Worm (Caenorhabditis elegans) whole organism, midembryonic: ENCODE results near the gene F52G2.3.
"Not testable (repeated sequence)": the region's sequence is repeated elsewhere in the genome, so short reads cannot be mapped to it uniquely, and the experiment has no call there.

ENCODE experiments used
- T22C8.4 ChIP-seq: fragments of 200-800 bp; sonication (Bioruptor generic); IDR thresholded peaks from 2 replicates; pipeline ENCODE4 v1.3.6; 2022; ENCODE audit warnings: missing genetic modification characterization, missing compliant biosample characterization
- cog-1 ChIP-seq: sonication (generic microtip); optimal IDR thresholded peaks from 2 replicates; lab custom pipeline; 2016; ENCODE audit warnings: missing genetic modification characterization, missing compliant biosample characterization
- flt-1 ChIP-seq: fragments of 200-800 bp; sonication (Bioruptor generic); IDR thresholded peaks from 2 replicates; pipeline ENCODE4 v1.3.6; 2022; ENCODE audit warnings: missing genetic modification characterization, missing compliant biosample characterization
- klf-2 ChIP-seq: fragments of 200-800 bp; sonication (Bioruptor generic); conservative IDR thresholded peaks from 2 replicates; pipeline ENCODE4 v1.3.6; 2022; ENCODE audit warnings: missing genetic modification reagents, missing genetic modification characterization, missing compliant biosample characterization
- med-1 ChIP-seq: sonication (generic microtip); optimal IDR thresholded peaks from 2 replicates; lab custom pipeline; 2017; ENCODE audit warnings: missing genetic modification characterization, mild to moderate bottlenecking, missing compliant biosample characterization, antibody characterized with exemption, missing genetic modification reagents; ENCODE audit not compliant: insufficient read depth
- ref-1 ChIP-seq: fragments of 200-800 bp; sonication (Bioruptor generic); conservative IDR thresholded peaks from 2 replicates; pipeline ENCODE4 v1.3.6; 2022; ENCODE audit warnings: missing genetic modification reagents, missing genetic modification characterization, missing compliant biosample characterization
- tab-1 ChIP-seq: fragments of 200-800 bp; sonication (Bioruptor generic); IDR thresholded peaks from 2 replicates; pipeline ENCODE4 v1.3.6; 2022; ENCODE audit warnings: missing genetic modification characterization, missing compliant biosample characterization
- ztf-23 ChIP-seq: fragments of 200-800 bp; sonication (Bioruptor generic); IDR thresholded peaks from 2 replicates; pipeline ENCODE4 v1.3.6; 2022; ENCODE audit warnings: missing genetic modification reagents, missing genetic modification characterization, missing compliant biosample characterization
- ztf-29 ChIP-seq: fragments of 200-800 bp; sonication (Bioruptor generic); IDR thresholded peaks from 2 replicates; pipeline ENCODE4 v1.3.6; 2022; ENCODE audit warnings: missing genetic modification reagents, missing genetic modification characterization, missing compliant biosample characterization

F52G2.3 gene

DNA sequence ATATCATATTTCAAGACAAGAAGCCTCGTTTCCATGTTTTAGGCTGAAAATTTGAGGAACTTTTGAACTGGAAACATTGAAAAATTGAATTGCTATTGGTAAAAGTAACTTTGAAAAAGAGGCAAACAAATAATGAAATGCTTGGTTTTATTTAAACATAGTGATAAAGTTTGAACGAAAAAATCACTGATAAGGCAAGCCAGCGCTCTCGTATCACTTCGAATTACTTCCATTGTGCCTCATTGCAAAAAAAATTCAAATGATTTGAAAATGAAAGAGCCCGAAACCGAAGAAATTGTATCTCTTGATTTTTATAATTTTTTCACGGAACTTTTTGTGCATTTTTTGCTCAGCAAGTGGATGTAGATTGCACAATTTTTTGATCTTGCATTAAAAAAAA lies at the start of gene F52G2.3:
F52G2.3 (minus strand) TSS at position 43 of the 400 bp plus-strand sequence.
- TF ChIP-seq med-1 (GFP tag; lab: Kevin White, UChicago) (no peak), cog-1 (no peak), ref-1 (GFP tag; lab: Robert Waterston, UW) (no peak), flt-1 (GFP tag; lab: Robert Waterston, UW) (no peak), T22C8.4 (GFP tag; lab: Robert Waterston, UW) (no peak)

DNA sequence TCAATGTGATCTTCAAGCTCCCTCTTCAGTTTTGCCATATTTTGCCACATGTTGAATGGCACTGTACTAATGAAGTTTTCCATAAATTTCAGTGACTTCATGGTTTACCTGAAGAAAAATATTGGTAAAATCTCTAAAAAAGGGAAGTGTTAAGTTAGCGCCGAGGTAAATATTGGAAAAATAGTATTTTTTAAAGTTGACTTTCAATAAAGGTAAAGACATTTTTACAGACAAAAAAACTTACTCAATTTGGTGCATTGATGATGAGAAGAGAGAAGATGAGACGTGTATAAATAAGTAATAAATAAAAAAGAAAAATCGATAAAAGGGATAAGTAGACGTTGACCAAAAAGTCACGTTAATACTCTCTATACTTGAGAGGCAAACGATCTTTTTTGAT lies 49.8 kb upstream of the F52G2.3 start, which contains the start of gene Y45F10B.9:
Y45F10B.9 (minus strand) TSS at position 101 of the 400 bp plus-strand sequence.
- TF ChIP-seq ztf-29, T22C8.4, tab-1 (GFP tag; lab: Robert Waterston, UW): not testable (repeated sequence)

DNA sequence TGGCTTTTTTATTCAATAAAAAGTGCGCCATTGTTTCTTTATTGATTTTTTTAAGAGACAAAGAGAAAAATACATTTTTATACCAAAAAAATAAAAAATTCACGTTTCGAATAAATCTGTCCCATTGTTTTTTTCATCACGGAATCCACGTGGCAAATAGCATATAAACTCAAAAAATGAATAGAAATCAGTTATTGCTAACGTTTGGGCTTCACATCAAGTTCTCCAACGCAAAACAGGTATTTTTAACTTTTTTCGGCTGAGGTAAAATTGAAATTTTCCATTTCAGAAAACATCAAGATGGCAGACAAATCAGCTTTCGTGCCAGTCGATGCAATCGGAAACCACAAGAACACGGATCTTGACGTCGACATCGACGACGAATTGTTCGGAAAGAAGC lies 45.3 kb upstream of the F52G2.3 start, which contains the start of gene Y45F10B.3:
Y45F10B.3 (plus strand) TSS at position 301 of the 400 bp plus-strand sequence.
- TF ChIP-seq ztf-23 (GFP tag; lab: Robert Waterston, UW) (no peak), ztf-29 (GFP tag; lab: Robert Waterston, UW) (no peak), klf-2 (GFP tag; lab: Robert Waterston, UW) (no peak), flt-1 (GFP tag; lab: Robert Waterston, UW) (no peak), T22C8.4 (GFP tag; lab: Robert Waterston, UW) (no peak), ref-1 (GFP tag; lab: Robert Waterston, UW) (no peak), tab-1 (GFP tag; lab: Robert Waterston, UW) (no peak), cog-1 (no peak), med-1 (GFP tag; lab: Kevin White, UChicago) (no peak)

DNA sequence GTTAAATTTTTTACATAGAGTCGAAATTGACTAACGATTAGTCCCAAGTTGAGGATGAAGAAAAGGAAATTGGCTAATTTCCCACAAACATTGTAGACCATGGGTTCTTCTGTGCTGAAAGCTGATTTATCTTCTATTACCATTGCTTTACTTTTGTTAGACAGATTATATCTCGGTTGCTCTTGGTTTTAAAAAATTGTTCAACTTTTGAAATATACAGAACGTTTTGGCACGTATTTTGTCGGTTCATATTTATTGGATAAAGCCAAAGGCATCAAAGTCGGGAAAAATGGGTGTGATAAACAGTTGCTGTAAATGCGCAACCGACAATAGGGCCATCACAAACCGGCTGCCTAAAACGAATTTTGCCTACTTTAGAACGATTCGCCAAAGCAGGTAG lies 43.6 kb upstream of the F52G2.3 start, which contains the start of gene tsp-5:
tsp-5 (minus strand) TSS at position 101 of the 400 bp plus-strand sequence.
- TF ChIP-seq klf-2 (GFP tag; lab: Robert Waterston, UW) (no peak), ztf-29 (GFP tag; lab: Robert Waterston, UW) (no peak), flt-1 (GFP tag; lab: Robert Waterston, UW) (no peak), tab-1 (GFP tag; lab: Robert Waterston, UW) (no peak), T22C8.4 (GFP tag; lab: Robert Waterston, UW) (no peak), ref-1 (GFP tag; lab: Robert Waterston, UW) (no peak), ztf-23 (GFP tag; lab: Robert Waterston, UW) (no peak), med-1 (GFP tag; lab: Kevin White, UChicago) (no peak), cog-1 (no peak)

DNA sequence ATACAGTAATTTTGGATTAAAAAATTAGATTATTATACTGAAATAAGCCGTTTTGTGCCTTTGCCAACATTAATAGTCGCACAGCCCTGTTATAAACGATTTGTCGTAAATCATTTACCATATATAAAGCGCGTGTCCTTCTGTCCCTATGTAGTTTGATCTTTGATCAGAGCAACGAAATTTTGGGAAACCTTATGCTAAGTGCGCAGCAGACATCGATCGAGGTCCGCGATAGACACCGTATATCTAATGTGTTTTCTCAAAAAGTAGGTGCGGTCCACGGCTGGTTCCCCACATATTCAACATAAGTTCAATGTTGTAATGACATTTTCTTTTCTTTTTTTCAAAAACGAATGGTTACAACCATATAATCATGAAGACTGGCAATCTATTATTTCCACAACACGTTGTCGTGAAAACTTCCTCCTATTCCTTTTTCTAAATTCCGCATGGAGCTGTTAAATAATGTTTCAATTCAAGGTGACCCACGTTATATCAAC lies 40.6 kb upstream of the F52G2.3 start, which contains the start of gene sru-9:
sru-9 (plus strand) TSS at position 450 of the 500 bp plus-strand sequence.
- TF ChIP-seq ztf-29 (GFP tag; lab: Robert Waterston, UW); ref-1 (GFP tag; lab: Robert Waterston, UW); med-1 (GFP tag; lab: Kevin White, UChicago): not testable (repeated sequence)

DNA sequence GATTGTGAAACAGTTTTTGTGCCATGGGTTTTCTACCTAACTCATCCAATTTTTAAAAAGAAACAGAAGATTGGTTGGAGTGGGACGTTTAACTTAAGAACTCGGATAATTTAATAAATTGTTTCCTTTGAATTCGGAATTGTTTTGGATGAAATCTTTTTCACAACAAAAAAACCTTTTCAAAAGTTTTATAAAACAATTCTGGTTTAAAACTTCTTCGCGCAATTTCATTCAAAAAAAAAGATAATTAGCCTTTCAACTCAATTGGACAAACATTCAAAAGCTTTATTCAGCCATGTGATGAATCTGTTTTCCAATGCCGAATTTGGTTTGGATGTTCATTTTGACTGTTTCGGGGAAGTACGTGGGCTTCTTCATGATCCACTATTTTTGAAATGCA lies 39.1 kb upstream of the F52G2.3 start, which contains the start of gene Y45F10B.12:
Y45F10B.12 (plus strand) TSS at position 301 of the 400 bp plus-strand sequence.
- TF ChIP-seq tab-1 (GFP tag; lab: Robert Waterston, UW) (no peak), flt-1 (GFP tag; lab: Robert Waterston, UW) (no peak), ztf-23 (GFP tag; lab: Robert Waterston, UW) (no peak), T22C8.4 (GFP tag; lab: Robert Waterston, UW) (no peak), ref-1 (GFP tag; lab: Robert Waterston, UW) (no peak), ztf-29 (GFP tag; lab: Robert Waterston, UW) (no peak), med-1 (GFP tag; lab: Kevin White, UChicago) (no peak), klf-2 (GFP tag; lab: Robert Waterston, UW) (no peak), cog-1 (no peak)

DNA sequence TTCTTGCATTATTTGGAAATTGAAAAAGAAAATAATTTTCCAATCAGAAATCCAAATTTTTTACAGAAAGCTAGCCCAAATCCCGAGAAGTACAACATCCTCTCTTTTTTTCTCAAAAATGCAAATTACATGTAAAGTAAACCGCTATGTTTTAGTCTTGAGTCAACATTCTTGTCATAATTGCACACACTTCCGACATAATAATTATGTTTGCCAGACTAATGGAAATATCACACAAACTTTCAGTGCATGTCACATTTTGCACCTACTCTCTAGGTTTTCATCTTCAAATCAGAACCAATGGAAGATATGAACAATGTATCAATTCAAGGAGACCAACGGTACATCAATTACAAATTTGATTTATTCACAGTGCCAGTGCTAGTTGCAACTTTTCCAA lies 36.6 kb upstream of the F52G2.3 start, which contains the start of gene sru-11:
sru-11 (plus strand) TSS at position 301 of the 400 bp plus-strand sequence.
- TF ChIP-seq ref-1 (GFP tag; lab: Robert Waterston, UW): no peak
- no peak for TF ChIP-seq T22C8.4 (GFP tag; lab: Robert Waterston, UW)
- TF ChIP-seq med-1 (GFP tag; lab: Kevin White, UChicago): no peak
- no peak for TF ChIP-seq cog-1
- no peak for TF ChIP-seq ztf-23 (GFP tag; lab: Robert Waterston, UW)
- TF ChIP-seq tab-1 (GFP tag; lab: Robert Waterston, UW): no peak
- no peak for TF ChIP-seq ztf-29 (GFP tag; lab: Robert Waterston, UW)
- TF ChIP-seq flt-1 (GFP tag; lab: Robert Waterston, UW): no peak
- TF ChIP-seq klf-2 (GFP tag; lab: Robert Waterston, UW): no peak

DNA sequence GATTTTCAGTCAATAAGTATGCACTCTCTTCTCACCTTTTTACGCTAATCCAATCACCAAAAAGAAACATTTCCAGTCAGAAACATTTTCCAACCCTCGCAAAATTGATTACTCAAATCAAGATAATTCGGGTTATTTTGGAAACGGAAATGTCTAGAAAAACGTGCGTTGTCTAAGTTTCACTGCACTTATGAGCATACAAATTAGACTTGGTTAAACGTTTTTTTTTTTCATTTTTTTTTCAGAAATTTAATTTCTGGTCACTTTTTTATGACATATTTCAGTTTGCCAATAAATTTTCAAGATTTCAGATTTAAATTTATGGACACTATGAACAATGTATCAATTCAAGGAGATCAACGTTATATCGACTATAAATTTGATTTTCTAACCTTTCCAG lies 34.9 kb upstream of the F52G2.3 start, which contains the start of gene sru-12:
sru-12 (plus strand) TSS at position 301 of the 400 bp plus-strand sequence.
- TF ChIP-seq ref-1 (GFP tag; lab: Robert Waterston, UW) (no peak), ztf-23 (GFP tag; lab: Robert Waterston, UW) (no peak), flt-1 (GFP tag; lab: Robert Waterston, UW) (no peak), med-1 (GFP tag; lab: Kevin White, UChicago) (no peak), klf-2 (GFP tag; lab: Robert Waterston, UW) (no peak), T22C8.4 (GFP tag; lab: Robert Waterston, UW) (no peak), tab-1 (GFP tag; lab: Robert Waterston, UW) (no peak), cog-1 (no peak)

DNA sequence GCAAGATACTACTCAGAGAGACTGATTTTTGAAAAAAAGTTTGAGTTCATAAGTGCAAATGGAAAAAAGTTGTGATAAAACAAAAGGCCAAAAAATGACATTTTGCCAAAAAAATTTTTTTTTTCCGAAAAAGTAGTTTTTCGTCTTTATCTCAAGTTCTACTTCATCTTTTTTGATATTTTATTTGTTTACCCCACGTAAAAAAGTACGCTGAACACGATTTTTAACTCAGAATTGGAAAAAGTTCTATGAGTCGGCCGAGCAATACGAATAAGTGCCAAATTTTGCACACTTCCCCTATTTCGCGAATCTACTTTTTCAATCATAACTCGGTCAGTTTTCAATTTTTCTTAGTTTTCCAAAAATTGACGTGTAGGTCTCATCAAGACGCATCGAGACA lies 30.9 kb upstream of the F52G2.3 start, which contains the start of gene sru-16:
sru-16 (plus strand) TSS at position 301 of the 400 bp plus-strand sequence.
- TF ChIP-seq cog-1; tab-1 (GFP tag; lab: Robert Waterston, UW); T22C8.4 (GFP tag; lab: Robert Waterston, UW): not testable (repeated sequence)
